Fruit fly (Drosophila melanogaster): ENCODE results near the gene cact.

- TF ChIP-seq psq (optimal IDR thresholded peaks at IDR 0.05) (no peak), pan (optimal IDR thresholded peaks at IDR 0.05) (no peak), usp (GFP tag; optimal IDR thresholded peaks at IDR 0.05) (no peak)
These were observed 26.9 kb upstream of the cact start, which contains the start of the genes Hyls1, chif and CG4455 for dm6 chr2L:16352585-16353580.
